Fruit fly (Drosophila melanogaster) whole organism, embryonic: Measurements from ENCODE around the gene RpL28.

Experiments
- Bgb ChIP-seq: fragments of 200-800 bp; sonication (Bioruptor generic); IDR thresholded peaks from 2 replicates; pipeline ENCODE4 v1.3.6; 2022; ENCODE audit warnings: missing biosample characterization, missing genetic modification characterization; ENCODE audit not compliant: partially characterized antibody
- CG16813 ChIP-seq: fragments of 200-800 bp; sonication (Bioruptor generic); IDR thresholded peaks from 3 replicates; pipeline ENCODE4 v1.3.6; 2022; ENCODE audit warnings: missing biosample characterization, missing genetic modification characterization; ENCODE audit not compliant: partially characterized antibody
- Doc3 ChIP-seq: fragments of 200-800 bp; sonication (Bioruptor generic); IDR thresholded peaks from 3 replicates; pipeline ENCODE4 v1.3.6; 2022; ENCODE audit warnings: missing biosample characterization, missing genetic modification characterization; ENCODE audit not compliant: partially characterized antibody
- NK7.1 ChIP-seq: fragments of 200-800 bp; sonication (Bioruptor generic); optimal IDR thresholded peaks from 3 replicates; lab custom pipeline; 2016; ENCODE audit warnings: missing biosample characterization, missing genetic modification characterization
- Neu2 ChIP-seq: fragments of 200-800 bp; sonication (Bioruptor generic); optimal IDR thresholded peaks from 3 replicates; lab custom pipeline; 2016; ENCODE audit warnings: missing biosample characterization, missing genetic modification characterization, borderline replicate concordance
- Poxn ChIP-seq: fragments of 200-800 bp; sonication (Bioruptor generic); IDR thresholded peaks from 2 replicates; pipeline ENCODE4 v1.3.6; 2022; ENCODE audit warnings: missing biosample characterization, missing genetic modification characterization
- psq ChIP-seq: fragments of 200-800 bp; sonication (Bioruptor generic); optimal IDR thresholded peaks from 2 replicates; lab custom pipeline; 2017; ENCODE audit warnings: missing biosample characterization, missing genetic modification characterization

- TF ChIP-seq Doc3 (no peak), CG16813 (GFP tag; lab: Robert Waterston, UW) (no peak), NK7.1 (GFP tag; lab: Kevin White, UChicago) (no peak), Poxn (GFP tag; lab: Robert Waterston, UW) (no peak), psq (no peak), Bgb (GFP tag; lab: Robert Waterston, UW) (no peak), Neu2 (GFP tag; lab: Kevin White, UChicago) (no peak)
Measured at dm6 chr3L:3253631-3254030, 30.9 kb upstream of the RpL28 start.
